Fruit fly (Drosophila melanogaster): ENCODE measurements around the gene Pex10.

- TF ChIP-seq pan (optimal IDR thresholded peaks at IDR 0.05) (no peak), psq (optimal IDR thresholded peaks at IDR 0.05) (no peak), Dll (optimal IDR thresholded peaks at IDR 0.05) (no peak), EcR (GFP tag; optimal IDR thresholded peaks at IDR 0.05) (no peak), usp (GFP tag; optimal IDR thresholded peaks at IDR 0.05) (no peak)
These were observed 32.2 kb downstream of the Pex10 start for dm6 chr3L:1590194-1590593.

All from whole organism.